Fruit fly (Drosophila melanogaster) whole organism, embryonic: ENCODE measurements around the gene CG13924.

Experiments used
- Adf1 ChIP-seq: fragments of 200-800 bp; sonication (Bioruptor generic); IDR thresholded peaks from 2 replicates; pipeline ENCODE4 v1.3.6; 2022; ENCODE audit warnings: missing biosample characterization, missing genetic modification characterization
- Antp ChIP-seq: fragments of 200-800 bp; sonication (Bioruptor generic); optimal IDR thresholded peaks from 3 replicates; lab custom pipeline; 2016; ENCODE audit warnings: missing biosample characterization, missing genetic modification characterization
- CG10431 ChIP-seq: fragments of 200-800 bp; sonication (Bioruptor generic); optimal IDR thresholded peaks from 3 replicates; lab custom pipeline; 2018; ENCODE audit warnings: missing biosample characterization, mild to moderate bottlenecking, missing genetic modification characterization
- CG10462 ChIP-seq: fragments of 200-800 bp; sonication (Bioruptor generic); optimal IDR thresholded peaks from 2 replicates; lab custom pipeline; 2016; ENCODE audit warnings: missing biosample characterization, missing genetic modification characterization
- CG10979 ChIP-seq: fragments of 200-800 bp; sonication (Bioruptor generic); optimal IDR thresholded peaks from 2 replicates; lab custom pipeline; 2018; ENCODE audit warnings: missing biosample characterization, mild to moderate bottlenecking, missing genetic modification characterization, moderate library complexity
- CG11456 ChIP-seq: fragments of 200-800 bp; sonication (Bioruptor generic); IDR thresholded peaks from 3 replicates; pipeline ENCODE4 v1.3.6; 2022; ENCODE audit warnings: missing biosample characterization, missing genetic modification characterization
- CG11723 ChIP-seq: fragments of 200-800 bp; sonication (Bioruptor generic); optimal IDR thresholded peaks from 2 replicates; lab custom pipeline; 2017; ENCODE audit warnings: missing biosample characterization, mild to moderate bottlenecking, missing genetic modification characterization
- CG12299 ChIP-seq: fragments of 200-800 bp; sonication (Bioruptor generic); optimal IDR thresholded peaks from 2 replicates; lab custom pipeline; 2018; ENCODE audit warnings: missing biosample characterization, mild to moderate bottlenecking, missing genetic modification characterization
- CG13424 ChIP-seq: fragments of 200-800 bp; sonication (Bioruptor generic); optimal IDR thresholded peaks from 2 replicates; lab custom pipeline; 2019; ENCODE audit warnings: missing biosample characterization, mild to moderate bottlenecking, missing genetic modification characterization, moderate library complexity
- CG14014 ChIP-seq: fragments of 200-800 bp; sonication (Bioruptor generic); IDR thresholded peaks from 2 replicates; pipeline ENCODE4 v1.3.6; 2022; ENCODE audit warnings: missing biosample characterization, missing genetic modification characterization
- CG14965 ChIP-seq: fragments of 200-800 bp; sonication (Bioruptor generic); optimal IDR thresholded peaks from 2 replicates; lab custom pipeline; 2016; ENCODE audit warnings: missing biosample characterization, missing genetic modification characterization, borderline replicate concordance
- CG15073 ChIP-seq: fragments of 200-800 bp; sonication (Bioruptor generic); optimal IDR thresholded peaks from 2 replicates; lab custom pipeline; 2016; ENCODE audit warnings: missing biosample characterization, missing genetic modification characterization
- CG15601 ChIP-seq: fragments of 200-800 bp; sonication (Bioruptor generic); optimal IDR thresholded peaks from 3 replicates; lab custom pipeline; 2019; ENCODE audit warnings: missing biosample characterization, mild to moderate bottlenecking, missing genetic modification characterization, moderate library complexity
- CG15696 ChIP-seq: fragments of 200-800 bp; sonication (Bioruptor generic); optimal IDR thresholded peaks from 2 replicates; lab custom pipeline; 2019; ENCODE audit warnings: missing biosample characterization, mild to moderate bottlenecking, missing genetic modification characterization, moderate library complexity
- CG2120 ChIP-seq: fragments of 200-800 bp; sonication (Bioruptor generic); optimal IDR thresholded peaks from 3 replicates; lab custom pipeline; 2016; ENCODE audit warnings: missing biosample characterization, missing genetic modification characterization
- CG3065 ChIP-seq: fragments of 200-800 bp; sonication (Bioruptor generic); optimal IDR thresholded peaks from 2 replicates; lab custom pipeline; 2016; ENCODE audit warnings: missing biosample characterization, missing genetic modification characterization
- CG3163 ChIP-seq: fragments of 200-800 bp; sonication (Bioruptor generic); optimal IDR thresholded peaks from 3 replicates; lab custom pipeline; 2016; ENCODE audit warnings: missing biosample characterization, missing genetic modification characterization
- CG32772 ChIP-seq: fragments of 200-800 bp; sonication (Bioruptor generic); IDR thresholded peaks from 2 replicates; pipeline ENCODE4 v1.3.6; 2022; ENCODE audit warnings: missing biosample characterization, missing genetic modification characterization
- CG3847 ChIP-seq: fragments of 200-800 bp; sonication (Bioruptor generic); IDR thresholded peaks from 2 replicates; pipeline ENCODE4 v1.3.6; 2022; ENCODE audit warnings: missing biosample characterization, missing genetic modification characterization
- CG4730 ChIP-seq: fragments of 200-800 bp; sonication (Bioruptor generic); IDR thresholded peaks from 2 replicates; pipeline ENCODE4 v1.3.6; 2022; ENCODE audit warnings: missing biosample characterization, missing genetic modification characterization
- CG5953 ChIP-seq: fragments of 200-800 bp; sonication (Bioruptor generic); IDR thresholded peaks from 2 replicates; pipeline ENCODE4 v1.3.6; 2022; ENCODE audit warnings: missing biosample characterization, missing genetic modification characterization
- CG8089 ChIP-seq: fragments of 200-800 bp; sonication (Bioruptor generic); optimal IDR thresholded peaks from 3 replicates; lab custom pipeline; 2016; ENCODE audit warnings: missing biosample characterization, missing genetic modification characterization
- CG8290 ChIP-seq, 3 experiments: fragments of 200-800 bp; sonication (Bioruptor generic); optimal IDR thresholded peaks; 2 replicates each; lab custom pipeline; 2016 to 2019; ENCODE audit warnings: missing biosample characterization in 3 of 3, missing genetic modification characterization in 3 of 3, mild to moderate bottlenecking in 2 of 3, moderate library complexity in 1 of 3
- CG9817 ChIP-seq: fragments of 200-800 bp; sonication (Bioruptor generic); optimal IDR thresholded peaks from 2 replicates; lab custom pipeline; 2018; ENCODE audit warnings: missing biosample characterization, mild to moderate bottlenecking, missing genetic modification characterization, moderate library complexity
- CrebB ChIP-seq: fragments of 200-800 bp; sonication (Bioruptor generic); optimal IDR thresholded peaks from 3 replicates; lab custom pipeline; 2018; ENCODE audit warnings: missing biosample characterization, mild to moderate bottlenecking, missing genetic modification characterization
- D ChIP-seq, 2 experiments: fragments of 200-800 bp in 1 of 2; fragments of >200 bp in 1 of 2; sonication (Bioruptor generic) in 1 of 2; optimal IDR thresholded peaks; 2 replicates in 1 of 2; 3 replicates in 1 of 2; lab custom pipeline; 2017; ENCODE audit warnings: mild to moderate bottlenecking in 1 of 2, missing biosample characterization in 1 of 2, missing genetic modification characterization in 1 of 2, missing genetic modification reagents in 1 of 2
- D19B ChIP-seq: fragments of 200-800 bp; sonication (Bioruptor generic); optimal IDR thresholded peaks from 2 replicates; lab custom pipeline; 2017; ENCODE audit warnings: missing biosample characterization, mild to moderate bottlenecking, missing genetic modification characterization
- Doc2 ChIP-seq: fragments of 200-800 bp; sonication (Bioruptor generic); IDR thresholded peaks from 2 replicates; pipeline ENCODE4 v1.3.6; 2022; ENCODE audit warnings: missing biosample characterization, missing genetic modification characterization
- Drgx ChIP-seq: fragments of 200-800 bp; sonication (Bioruptor generic); IDR thresholded peaks from 2 replicates; pipeline ENCODE4 v1.3.6; 2022; ENCODE audit warnings: missing biosample characterization, missing genetic modification characterization
- Fer1 ChIP-seq: fragments of 200-800 bp; sonication (Bioruptor generic); optimal IDR thresholded peaks from 2 replicates; lab custom pipeline; 2017; ENCODE audit warnings: missing biosample characterization, mild to moderate bottlenecking, missing genetic modification characterization
- H2.0 ChIP-seq: fragments of 200-800 bp; sonication (Bioruptor generic); IDR thresholded peaks from 2 replicates; pipeline ENCODE4 v1.3.6; 2022; ENCODE audit warnings: missing biosample characterization, missing genetic modification characterization
- HLH3B ChIP-seq: fragments of 200-800 bp; sonication (Bioruptor generic); IDR thresholded peaks from 2 replicates; pipeline ENCODE4 v1.3.6; 2022; ENCODE audit warnings: missing biosample characterization, missing genetic modification characterization
- Kr ChIP-seq: fragments of 200-800 bp; sonication (Bioruptor generic); optimal IDR thresholded peaks from 2 replicates; lab custom pipeline; 2017; ENCODE audit warnings: missing biosample characterization, mild to moderate bottlenecking, missing genetic modification characterization
- NK7.1 ChIP-seq: fragments of 200-800 bp; sonication (Bioruptor generic); optimal IDR thresholded peaks from 3 replicates; lab custom pipeline; 2016; ENCODE audit warnings: missing biosample characterization, missing genetic modification characterization
- Sry-β ChIP-seq: fragments of 200-800 bp; sonication (Bioruptor generic); optimal IDR thresholded peaks from 2 replicates; lab custom pipeline; 2018; ENCODE audit warnings: missing biosample characterization, mild to moderate bottlenecking, missing genetic modification characterization, moderate library complexity
- al ChIP-seq: fragments of 200-800 bp; sonication (Bioruptor generic); IDR thresholded peaks from 2 replicates; pipeline ENCODE4 v1.3.6; 2022; ENCODE audit warnings: missing biosample characterization, missing genetic modification characterization
- cato ChIP-seq: fragments of 200-800 bp; sonication (Bioruptor generic); optimal IDR thresholded peaks from 2 replicates; lab custom pipeline; 2016; ENCODE audit warnings: missing biosample characterization, missing genetic modification characterization, borderline replicate concordance
- crp ChIP-seq, 2 experiments: fragments of 200-800 bp; sonication (Bioruptor generic); optimal IDR thresholded peaks; 2 replicates in 1 of 2; 3 replicates in 1 of 2; lab custom pipeline; 2017; ENCODE audit warnings: missing biosample characterization in 2 of 2, missing genetic modification characterization in 2 of 2, mild to moderate bottlenecking in 1 of 2, moderate library complexity in 1 of 2
- dpn ChIP-seq, 2 experiments: fragments of 200-800 bp; sonication (Bioruptor generic); optimal IDR thresholded peaks; 3 replicates each; lab custom pipeline; 2016; ENCODE audit warnings: missing biosample characterization in 2 of 2, missing genetic modification characterization in 2 of 2
- ewg ChIP-seq: fragments of 200-800 bp; sonication (Bioruptor generic); optimal IDR thresholded peaks from 3 replicates; lab custom pipeline; 2017; ENCODE audit warnings: mild to moderate bottlenecking, missing biosample characterization, missing genetic modification reagents, missing genetic modification characterization
- fru ChIP-seq: fragments of >200 bp; optimal IDR thresholded peaks from 2 replicates; lab custom pipeline; 2017
- ind ChIP-seq: fragments of 200-800 bp; sonication (Bioruptor generic); optimal IDR thresholded peaks from 3 replicates; lab custom pipeline; 2016; ENCODE audit warnings: missing biosample characterization, missing genetic modification characterization
- nmo ChIP-seq: fragments of 200-800 bp; sonication (Bioruptor generic); optimal IDR thresholded peaks from 2 replicates; lab custom pipeline; 2018; ENCODE audit warnings: missing biosample characterization, mild to moderate bottlenecking, missing genetic modification characterization, moderate library complexity
- ro ChIP-seq: fragments of 200-800 bp; sonication (Bioruptor generic); IDR thresholded peaks from 2 replicates; pipeline ENCODE4 v1.3.6; 2022; ENCODE audit warnings: missing biosample characterization, missing genetic modification characterization
- scrt ChIP-seq: fragments of 200-800 bp; sonication (Bioruptor generic); optimal IDR thresholded peaks from 2 replicates; lab custom pipeline; 2018; ENCODE audit warnings: missing biosample characterization, mild to moderate bottlenecking, missing genetic modification characterization, moderate library complexity
- sisA ChIP-seq: fragments of 200-800 bp; sonication (Bioruptor generic); IDR thresholded peaks from 2 replicates; pipeline ENCODE4 v1.3.6; 2022; ENCODE audit warnings: missing biosample characterization, missing genetic modification characterization
- sna ChIP-seq: fragments of 200-800 bp; sonication (Bioruptor generic); IDR thresholded peaks from 2 replicates; pipeline ENCODE4 v1.3.6; 2022; ENCODE audit warnings: missing biosample characterization, missing genetic modification characterization; ENCODE audit not compliant: partially characterized antibody
- tx ChIP-seq: fragments of 200-800 bp; sonication (Bioruptor generic); optimal IDR thresholded peaks from 2 replicates; lab custom pipeline; 2016; ENCODE audit warnings: missing biosample characterization, missing genetic modification characterization
- zen2 ChIP-seq: fragments of 200-800 bp; sonication (Bioruptor generic); IDR thresholded peaks from 3 replicates; pipeline ENCODE4 v1.3.6; 2022; ENCODE audit warnings: missing biosample characterization, missing genetic modification characterization; ENCODE audit not compliant: partially characterized antibody

The CG13924 gene

DNA sequence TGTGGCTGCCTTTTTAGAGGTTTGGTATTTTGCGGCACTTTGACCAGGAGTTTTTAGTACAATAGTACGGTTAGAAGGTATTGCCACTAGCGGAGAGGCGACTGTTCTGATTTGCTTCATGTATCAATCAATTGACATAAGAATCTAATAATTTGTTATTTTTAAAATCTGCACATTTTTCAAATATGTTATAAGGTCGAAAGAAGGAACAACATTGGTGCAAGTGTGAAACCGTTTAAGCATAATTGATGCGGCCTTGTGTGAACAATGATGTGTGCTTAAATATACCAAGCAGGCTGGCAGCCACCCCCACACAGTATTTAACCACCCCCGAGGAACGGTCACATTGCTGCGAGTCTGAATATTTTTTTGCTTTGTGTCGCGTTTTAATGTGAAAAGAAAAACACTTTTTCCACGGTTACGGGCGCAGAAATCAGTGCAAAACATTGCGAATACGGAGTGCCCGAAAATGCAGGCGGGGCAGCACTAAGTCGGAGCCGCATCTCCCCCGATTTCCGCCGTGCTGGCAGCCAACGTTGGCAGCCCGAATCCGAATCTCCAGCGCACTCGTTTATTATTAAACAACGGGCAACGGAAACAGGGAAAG is 4.6 kb upstream of the CG13924 start, which contains the start of the genes HBS1 and CG12025 (continued):
- TF ChIP-seq CG11723 (GFP tag; lab: Kevin White, UChicago): peak; percentile 38
- TF ChIP-seq D (optimal IDR thresholded peaks at IDR 0.05; lab: Kevin White, UChicago): no peak
- peak; percentile 9 for TF ChIP-seq D (GFP tag; optimal IDR thresholded peaks at IDR 0.05; lab: Kevin White, UChicago)
- TF ChIP-seq ewg (GFP tag; lab: Kevin White, UChicago): peak; percentile 66
- TF ChIP-seq fru: no peak
- no peak for TF ChIP-seq zen2 (GFP tag; lab: Robert Waterston, UW)
- TF ChIP-seq CG2120: peak; percentile 82
- peak; percentile 28 for TF ChIP-seq D19B (GFP tag; lab: Kevin White, UChicago)
- TF ChIP-seq CG32772 (GFP tag; lab: Robert Waterston, UW): peak; percentile 40; the same call in 1 of the 2 replicates
- no peak for TF ChIP-seq H2.0 (GFP tag; lab: Robert Waterston, UW)
- TF ChIP-seq cato: no peak
- peak; percentile 13 for TF ChIP-seq CG10979 (tag; lab: Kevin White, UChicago)
- peak; percentile 51 to 64 for TF ChIP-seq dpn (GFP tag; optimal IDR thresholded peaks at IDR 0.05; lab: Kevin White, UChicago)
- TF ChIP-seq CG10462: no peak
- TF ChIP-seq ro (GFP tag; lab: Robert Waterston, UW): no peak
- peak; percentile 76 for TF ChIP-seq CG8290 (GFP tag; optimal IDR thresholded peaks at IDR 0.05; lab: Kevin White, UChicago)
- no peak for TF ChIP-seq CG8290 (tag; optimal IDR thresholded peaks at IDR 0.05; lab: Kevin White, UChicago)
- TF ChIP-seq ind (GFP tag; lab: Kevin White, UChicago): peak; percentile 64
- no peak for TF ChIP-seq NK7.1
- TF ChIP-seq sisA: peak; percentile 62
- TF ChIP-seq tx (GFP tag; lab: Kevin White, UChicago): peak; percentile 20
- TF ChIP-seq al (GFP tag; lab: Robert Waterston, UW): peak; percentile 51
- no peak for TF ChIP-seq sna
- TF ChIP-seq CG14965 (GFP tag; lab: Kevin White, UChicago): no peak
- no peak for TF ChIP-seq CG4730
- TF ChIP-seq Sry-β (GFP tag; lab: Kevin White, UChicago): no peak
- TF ChIP-seq Doc2 (GFP tag; lab: Robert Waterston, UW): no peak
- peak; percentile 33; the same call in 1 of the 2 replicates for TF ChIP-seq Adf1 (GFP tag; lab: Robert Waterston, UW)
- TF ChIP-seq CG8089 (GFP tag; lab: Kevin White, UChicago): peak; percentile 55
- TF ChIP-seq CG9817 (tag; lab: Kevin White, UChicago): peak; percentile 63
- no peak for TF ChIP-seq CG12299 (tag; lab: Kevin White, UChicago)
- no peak for TF ChIP-seq CG10431 (GFP tag; lab: Kevin White, UChicago)
- TF ChIP-seq CG13424: peak; percentile 69
- peak; percentile 71 for TF ChIP-seq CG3847 (GFP tag; lab: Robert Waterston, UW)
- TF ChIP-seq CrebB (tag; lab: Kevin White, UChicago): no peak
- TF ChIP-seq Kr (GFP tag; lab: Kevin White, UChicago): no peak
- no peak for TF ChIP-seq CG5953 (GFP tag; lab: Robert Waterston, UW)
- peak; percentile 27; the same call in 1 of the 2 replicates for TF ChIP-seq HLH3B (GFP tag; lab: Robert Waterston, UW)
- peak; percentile 52; the same call in 1 of the 3 replicates for TF ChIP-seq CG11456
- TF ChIP-seq crp (GFP tag; optimal IDR thresholded peaks at IDR 0.05; lab: Kevin White, UChicago): peak in 1 of 2 experiments; percentile 24
- TF ChIP-seq CG3163: no peak
- TF ChIP-seq CG15073: no peak
- TF ChIP-seq nmo (GFP tag; lab: Kevin White, UChicago): peak; percentile 86
- TF ChIP-seq Fer1 (GFP tag; lab: Kevin White, UChicago): no peak
- TF ChIP-seq Drgx: no peak
- peak; percentile 63 for TF ChIP-seq CG3065
- TF ChIP-seq CG15696 (tag; lab: Kevin White, UChicago): peak; percentile 76
- TF ChIP-seq CG14014 (GFP tag; lab: Robert Waterston, UW): peak; percentile 68
- TF ChIP-seq Antp (GFP tag; lab: Kevin White, UChicago): peak; percentile 33
- TF ChIP-seq scrt (GFP tag; lab: Kevin White, UChicago): no peak
- peak; percentile 39 for TF ChIP-seq CG15601 (tag; lab: Kevin White, UChicago)
